Worm (Caenorhabditis elegans): ENCODE results near the gene C16D2.3.

DNA sequence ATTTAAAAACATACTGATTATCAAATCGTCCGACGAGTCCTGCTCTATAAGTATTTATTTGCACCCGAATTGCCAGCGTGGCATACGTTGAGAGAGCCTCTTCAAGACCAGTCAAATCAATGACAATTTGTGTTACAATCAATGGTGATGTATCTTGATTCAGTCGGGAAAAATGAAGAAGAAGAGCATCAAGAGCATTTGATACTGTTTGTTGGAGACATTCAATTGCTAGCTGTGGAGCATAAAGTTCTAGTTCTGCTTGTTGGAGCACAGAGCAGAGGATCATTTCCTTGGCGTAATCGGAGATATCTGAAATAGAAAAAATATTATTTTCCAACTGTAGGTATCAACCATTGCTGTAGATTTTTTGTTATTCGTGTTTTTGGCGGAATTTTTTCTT is 35.6 kb downstream of the C16D2.3 start:
- TF ChIP-seq skn-1 (tag; optimal IDR thresholded peaks at IDR 0.05) (no peak), nhr-11 (tag; optimal IDR thresholded peaks at IDR 0.05) (no peak), fos-1 (tag; optimal IDR thresholded peaks at IDR 0.05) (no peak), nhr-237 (tag; optimal IDR thresholded peaks at IDR 0.05) (no peak), ztf-11 (tag; optimal IDR thresholded peaks at IDR 0.05) (no peak), snpc-4 (tag; optimal IDR thresholded peaks at IDR 0.05) (no peak), arid-1 (GFP tag; conservative IDR thresholded peaks at IDR 0.05) (no peak), nhr-48 (tag; optimal IDR thresholded peaks at IDR 0.05) (no peak)
